Fruit fly (Drosophila melanogaster) whole organism, embryonic: Measurements from ENCODE around the gene Uev1A.
A peak's percentile ranks its signal among the peaks of the same experiment; 100 is the strongest.

Experiments used
- BEAF-32 ChIP-seq: fragments of 200-800 bp; sonication (Bioruptor generic); optimal IDR thresholded peaks from 3 replicates; lab custom pipeline; 2017; ENCODE audit warnings: missing biosample characterization, missing genetic modification characterization, mild to moderate bottlenecking, moderate library complexity, missing genetic modification reagents
- Bdp1 ChIP-seq: fragments of 200-800 bp; sonication (Bioruptor generic); optimal IDR thresholded peaks from 3 replicates; lab custom pipeline; 2016; ENCODE audit warnings: missing biosample characterization, missing genetic modification characterization
- Bteb2 ChIP-seq: fragments of 200-800 bp; sonication (Bioruptor generic); optimal IDR thresholded peaks from 2 replicates; lab custom pipeline; 2016; ENCODE audit warnings: missing biosample characterization, missing genetic modification characterization
- CG11723 ChIP-seq: fragments of 200-800 bp; sonication (Bioruptor generic); optimal IDR thresholded peaks from 2 replicates; lab custom pipeline; 2017; ENCODE audit warnings: missing biosample characterization, mild to moderate bottlenecking, missing genetic modification characterization
- CG12236 ChIP-seq: fragments of 200-800 bp; sonication (Bioruptor generic); optimal IDR thresholded peaks from 2 replicates; lab custom pipeline; 2016; ENCODE audit warnings: missing biosample characterization, missing genetic modification characterization
- CG12299 ChIP-seq: fragments of 200-800 bp; sonication (Bioruptor generic); optimal IDR thresholded peaks from 2 replicates; lab custom pipeline; 2018; ENCODE audit warnings: missing biosample characterization, mild to moderate bottlenecking, missing genetic modification characterization
- CG13424 ChIP-seq: fragments of 200-800 bp; sonication (Bioruptor generic); optimal IDR thresholded peaks from 2 replicates; lab custom pipeline; 2019; ENCODE audit warnings: missing biosample characterization, mild to moderate bottlenecking, missing genetic modification characterization, moderate library complexity
- CG14710 ChIP-seq: fragments of 200-800 bp; sonication (Bioruptor generic); optimal IDR thresholded peaks from 3 replicates; lab custom pipeline; 2019; ENCODE audit warnings: missing biosample characterization, mild to moderate bottlenecking, missing genetic modification characterization, moderate library complexity
- CG17802 ChIP-seq: fragments of 200-800 bp; sonication (Bioruptor generic); optimal IDR thresholded peaks from 2 replicates; lab custom pipeline; 2018; ENCODE audit warnings: missing biosample characterization, mild to moderate bottlenecking, missing genetic modification characterization, moderate library complexity
- CG18619 ChIP-seq: fragments of 200-800 bp; sonication (Bioruptor generic); optimal IDR thresholded peaks from 3 replicates; lab custom pipeline; 2017; ENCODE audit warnings: missing biosample characterization, mild to moderate bottlenecking, missing genetic modification characterization
- CG3065 ChIP-seq: fragments of 200-800 bp; sonication (Bioruptor generic); optimal IDR thresholded peaks from 2 replicates; lab custom pipeline; 2016; ENCODE audit warnings: missing biosample characterization, missing genetic modification characterization
- CG31441 ChIP-seq: fragments of 200-800 bp; sonication (Bioruptor generic); IDR thresholded peaks from 2 replicates; pipeline ENCODE4 v1.3.6; 2022; ENCODE audit warnings: missing biosample characterization, missing genetic modification characterization
- CG33213 ChIP-seq: fragments of 200-800 bp; sonication (Bioruptor generic); optimal IDR thresholded peaks from 3 replicates; lab custom pipeline; 2016; ENCODE audit warnings: missing biosample characterization, missing genetic modification characterization
- CG4820 ChIP-seq: fragments of 200-800 bp; sonication (Bioruptor generic); optimal IDR thresholded peaks from 3 replicates; lab custom pipeline; 2016; ENCODE audit warnings: missing biosample characterization, missing genetic modification characterization
- CG5180 ChIP-seq: fragments of 200-800 bp; sonication (Bioruptor generic); optimal IDR thresholded peaks from 3 replicates; lab custom pipeline; 2017; ENCODE audit warnings: missing biosample characterization, missing genetic modification characterization, mild to moderate bottlenecking, moderate library complexity, missing genetic modification reagents
- CG6272 ChIP-seq: fragments of 200-800 bp; sonication (Bioruptor generic); IDR thresholded peaks from 2 replicates; pipeline ENCODE4 v1.3.6; 2022; ENCODE audit warnings: missing biosample characterization, missing genetic modification characterization
- CG6654 ChIP-seq: fragments of 200-800 bp; sonication (Bioruptor generic); optimal IDR thresholded peaks from 2 replicates; lab custom pipeline; 2017; ENCODE audit warnings: missing biosample characterization, mild to moderate bottlenecking, missing genetic modification characterization
- CG8388 ChIP-seq: fragments of 200-800 bp; sonication (Bioruptor generic); optimal IDR thresholded peaks from 2 replicates; lab custom pipeline; 2019; ENCODE audit warnings: missing biosample characterization, mild to moderate bottlenecking, missing genetic modification characterization, moderate library complexity
- D ChIP-seq, 2 experiments: fragments of 200-800 bp in 1 of 2; fragments of >200 bp in 1 of 2; sonication (Bioruptor generic) in 1 of 2; optimal IDR thresholded peaks; 2 replicates in 1 of 2; 3 replicates in 1 of 2; lab custom pipeline; 2017; ENCODE audit warnings: mild to moderate bottlenecking in 1 of 2, missing biosample characterization in 1 of 2, missing genetic modification characterization in 1 of 2, missing genetic modification reagents in 1 of 2
- Dref ChIP-seq: fragments of 200-800 bp; sonication (Bioruptor generic); IDR thresholded peaks from 2 replicates; pipeline ENCODE4 v1.3.6; 2022; ENCODE audit warnings: missing biosample characterization, missing genetic modification characterization
- Hmr ChIP-seq: fragments of 200-800 bp; sonication (Bioruptor generic); optimal IDR thresholded peaks from 3 replicates; lab custom pipeline; 2017; ENCODE audit warnings: mild to moderate bottlenecking, missing biosample characterization, missing genetic modification reagents, missing genetic modification characterization
- Hr51 ChIP-seq, 2 experiments: fragments of 200-800 bp; sonication (Bioruptor generic); optimal IDR thresholded peaks; 2 replicates in 1 of 2; 3 replicates in 1 of 2; lab custom pipeline; 2016 to 2018; ENCODE audit warnings: missing biosample characterization in 2 of 2, missing genetic modification characterization in 2 of 2, mild to moderate bottlenecking in 1 of 2, moderate library complexity in 1 of 2
- NC2β ChIP-seq: fragments of 200-800 bp; sonication (Bioruptor generic); optimal IDR thresholded peaks from 2 replicates; lab custom pipeline; 2016; ENCODE audit warnings: missing biosample characterization, missing genetic modification characterization
- Oli ChIP-seq: fragments of 200-800 bp; sonication (Bioruptor generic); optimal IDR thresholded peaks from 2 replicates; lab custom pipeline; 2018; ENCODE audit warnings: missing biosample characterization, mild to moderate bottlenecking, missing genetic modification characterization, moderate library complexity
- PHDP ChIP-seq: fragments of 200-800 bp; sonication (Bioruptor generic); optimal IDR thresholded peaks from 3 replicates; lab custom pipeline; 2018; ENCODE audit warnings: missing biosample characterization, mild to moderate bottlenecking, missing genetic modification characterization, moderate library complexity
- Side ChIP-seq: fragments of 200-800 bp; sonication (Bioruptor generic); optimal IDR thresholded peaks from 2 replicates; lab custom pipeline; 2016; ENCODE audit warnings: missing biosample characterization, missing genetic modification characterization
- Xrp1 ChIP-seq: fragments of 200-800 bp; sonication (Bioruptor generic); IDR thresholded peaks from 2 replicates; pipeline ENCODE4 v1.3.6; 2022; ENCODE audit warnings: missing biosample characterization, missing genetic modification characterization
- btn ChIP-seq: fragments of 200-800 bp; sonication (Bioruptor generic); optimal IDR thresholded peaks from 2 replicates; lab custom pipeline; 2016; ENCODE audit warnings: missing biosample characterization, missing genetic modification characterization
- dimm ChIP-seq: fragments of 200-800 bp; sonication (Bioruptor generic); IDR thresholded peaks from 2 replicates; pipeline ENCODE4 v1.3.6; 2022; ENCODE audit warnings: missing biosample characterization, missing genetic modification characterization
- grau ChIP-seq: fragments of 200-800 bp; optimal IDR thresholded peaks from 3 replicates; lab custom pipeline; 2019; ENCODE audit warnings: missing biosample characterization, mild to moderate bottlenecking, missing genetic modification characterization, moderate library complexity
- jing ChIP-seq: fragments of 200-800 bp; sonication (Bioruptor generic); optimal IDR thresholded peaks from 2 replicates; lab custom pipeline; 2018; ENCODE audit warnings: missing biosample characterization, mild to moderate bottlenecking, missing genetic modification characterization
- lilli ChIP-seq: fragments of 200-800 bp; sonication (Bioruptor generic); optimal IDR thresholded peaks from 3 replicates; lab custom pipeline; 2016; ENCODE audit warnings: missing biosample characterization, missing genetic modification characterization
- lov ChIP-seq, 2 experiments: fragments of 200-800 bp in 1 of 2; fragments of >200 bp in 1 of 2; sonication (Bioruptor generic) in 1 of 2; IDR thresholded peaks in 1 of 2; optimal IDR thresholded peaks in 1 of 2; 2 replicates in 1 of 2; 3 replicates in 1 of 2; pipeline versions ENCODE4 v1.3.6 to Lab custom; 2017 to 2022; ENCODE audit warnings: missing biosample characterization in 1 of 2, missing genetic modification characterization in 1 of 2
- pan ChIP-seq, 4 experiments: fragments of >200 bp in 3 of 4; fragments of 200-800 bp in 1 of 4; sonication (Bioruptor generic) in 1 of 4; optimal IDR thresholded peaks in 3 of 4; IDR thresholded peaks in 1 of 4; 2 replicates each; pipeline versions ENCODE4 v1.3.6 to Lab custom; 2017 to 2022; ENCODE audit warnings: missing biosample characterization in 2 of 4, missing genetic modification characterization in 2 of 4, mixed read lengths in 1 of 4
- pho ChIP-seq: fragments of 200-800 bp; sonication (Bioruptor generic); optimal IDR thresholded peaks from 2 replicates; lab custom pipeline; 2016; ENCODE audit warnings: missing biosample characterization, missing genetic modification characterization
- pros ChIP-seq: fragments of 200-800 bp; sonication (Bioruptor generic); optimal IDR thresholded peaks from 3 replicates; lab custom pipeline; 2019; ENCODE audit warnings: missing biosample characterization, mild to moderate bottlenecking, missing genetic modification characterization, moderate library complexity
- pzg ChIP-seq: fragments of 200-800 bp; sonication (Bioruptor generic); optimal IDR thresholded peaks from 3 replicates; lab custom pipeline; 2018; ENCODE audit warnings: missing biosample characterization, mild to moderate bottlenecking, missing genetic modification characterization, moderate library complexity
- row ChIP-seq: fragments of 200-800 bp; sonication (Bioruptor generic); IDR thresholded peaks from 3 replicates; pipeline ENCODE4 v1.3.6; 2022; ENCODE audit warnings: missing biosample characterization, missing genetic modification characterization
- sd ChIP-seq: fragments of 200-800 bp; sonication (Bioruptor generic); optimal IDR thresholded peaks from 3 replicates; lab custom pipeline; 2018; ENCODE audit warnings: missing biosample characterization, mild to moderate bottlenecking, missing genetic modification characterization, moderate library complexity
- sens ChIP-seq: fragments of 200-800 bp; sonication (Bioruptor generic); peaks from one replicate; lab custom pipeline; 2016; ENCODE audit warnings: missing biosample characterization, missing genetic modification characterization
- so ChIP-seq: fragments of 200-800 bp; sonication (Bioruptor generic); IDR thresholded peaks from 3 replicates; pipeline ENCODE4 v1.3.6; 2022; ENCODE audit warnings: missing biosample characterization, missing genetic modification characterization
- sob ChIP-seq: fragments of 200-800 bp; sonication (Bioruptor generic); IDR thresholded peaks from 2 replicates; pipeline ENCODE4 v1.3.6; 2022; ENCODE audit warnings: missing biosample characterization, missing genetic modification characterization
- stwl ChIP-seq: fragments of 200-800 bp; sonication (Bioruptor generic); optimal IDR thresholded peaks from 3 replicates; lab custom pipeline; 2018; ENCODE audit warnings: missing biosample characterization, mild to moderate bottlenecking, missing genetic modification characterization, moderate library complexity
- tna ChIP-seq: fragments of 200-800 bp; sonication (Bioruptor generic); IDR thresholded peaks from 2 replicates; pipeline ENCODE4 v1.3.6; 2022; ENCODE audit warnings: missing biosample characterization, missing genetic modification characterization; ENCODE audit not compliant: partially characterized antibody
- ttk ChIP-seq: fragments of 200-800 bp; sonication (Bioruptor generic); IDR thresholded peaks from 2 replicates; pipeline ENCODE4 v2.1.2; 2022; ENCODE audit warnings: missing biosample characterization, missing genetic modification characterization
- unc-4 ChIP-seq: fragments of 200-800 bp; sonication (Bioruptor generic); IDR thresholded peaks from 2 replicates; pipeline ENCODE4 v1.3.6; 2022; ENCODE audit warnings: missing biosample characterization, missing genetic modification characterization; ENCODE audit not compliant: partially characterized antibody
- yki ChIP-seq: fragments of >200 bp; optimal IDR thresholded peaks from 3 replicates; lab custom pipeline; 2018
- zfh1 ChIP-seq: fragments of 200-800 bp; sonication (Bioruptor generic); IDR thresholded peaks from 3 replicates; pipeline ENCODE4 v1.3.6; 2022; ENCODE audit warnings: missing biosample characterization, missing genetic modification characterization

Gene Uev1A

DNA sequence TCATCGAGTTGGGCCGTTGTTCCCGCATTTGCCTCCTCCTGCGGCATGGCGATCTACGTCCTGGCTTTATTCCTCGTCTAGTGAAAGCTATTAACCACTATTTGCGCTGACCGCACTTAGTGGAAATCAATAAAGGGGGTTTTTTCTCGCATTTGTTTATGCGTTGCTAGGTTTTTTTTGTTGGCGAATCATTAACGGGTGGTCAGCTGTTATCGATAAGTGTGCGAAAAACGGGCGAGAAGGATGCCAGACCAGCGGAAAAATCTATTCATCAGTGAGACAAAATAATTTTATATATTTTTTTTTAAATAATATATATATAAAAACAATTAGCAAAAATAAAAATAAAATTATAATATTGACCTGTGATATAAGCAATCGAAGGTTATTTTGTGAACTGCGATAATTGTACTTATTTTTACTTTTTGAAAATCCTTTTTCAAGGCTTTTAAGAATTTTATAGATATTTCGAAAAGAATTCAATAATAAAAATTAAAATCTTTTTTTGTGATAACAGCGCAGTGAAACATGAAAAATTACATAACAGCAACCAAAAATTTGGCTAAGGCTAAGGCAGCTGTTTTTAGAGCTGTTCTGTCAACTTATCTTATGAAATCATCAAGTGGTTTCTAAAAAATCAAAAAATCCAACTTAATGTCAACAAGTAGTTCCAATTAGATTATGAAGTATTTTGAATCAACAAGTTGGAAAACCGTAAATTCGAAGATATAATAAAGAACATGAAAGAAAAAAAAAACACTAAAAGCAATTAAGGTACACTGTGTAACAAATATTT is 6.6 kb downstream of the Uev1A start, which contains the start of gene Klp64D (continued):
- TF ChIP-seq NC2β (GFP tag; lab: Kevin White, UChicago), result no peak
- TF ChIP-seq Hr51 (GFP tag; optimal IDR thresholded peaks at IDR 0.05; lab: Kevin White, UChicago), result peak in 1 of 2 experiments; percentile 41
- TF ChIP-seq pros (GFP tag; lab: Kevin White, UChicago), result no peak
- TF ChIP-seq zfh1 (GFP tag; lab: Robert Waterston, UW), result no peak
- no peak for TF ChIP-seq btn (GFP tag; lab: Kevin White, UChicago)
- TF ChIP-seq D (optimal IDR thresholded peaks at IDR 0.05; lab: Kevin White, UChicago), result no peak
- no peak for TF ChIP-seq D (GFP tag; optimal IDR thresholded peaks at IDR 0.05; lab: Kevin White, UChicago)
- no peak for TF ChIP-seq CG18619 (GFP tag; lab: Kevin White, UChicago)
- TF ChIP-seq dimm (GFP tag; lab: Robert Waterston, UW), result no peak
- no peak for TF ChIP-seq CG17802 (tag; lab: Kevin White, UChicago)
- TF ChIP-seq CG12236, result no peak
- no peak for TF ChIP-seq yki
- peak; percentile 57 for TF ChIP-seq stwl (tag; lab: Kevin White, UChicago)
- no peak for TF ChIP-seq CG6272 (GFP tag; lab: Robert Waterston, UW)
- no peak for TF ChIP-seq tna (GFP tag; lab: Robert Waterston, UW)
- no peak for TF ChIP-seq CG8388
- TF ChIP-seq sob, result 0 out of 2 replicates have a peak, but pooled peaks have one; percentile 25
- TF ChIP-seq so (GFP tag; lab: Robert Waterston, UW), result no peak
- no peak for TF ChIP-seq sd (tag; lab: Kevin White, UChicago)
- TF ChIP-seq lov (optimal IDR thresholded peaks at IDR 0.05; lab: Kevin White, UChicago), result no peak
- TF ChIP-seq lov (GFP tag; IDR thresholded peaks at IDR 0.05; lab: Robert Waterston, UW), result no peak
- TF ChIP-seq lilli, result no peak
- TF ChIP-seq ttk (GFP tag; lab: Robert Waterston, UW), result no peak
- TF ChIP-seq CG6654 (GFP tag; lab: Kevin White, UChicago), result no peak
- TF ChIP-seq CG11723 (GFP tag; lab: Kevin White, UChicago), result no peak
- TF ChIP-seq pan (optimal IDR thresholded peaks at IDR 0.05; lab: Kevin White, UChicago), result no peak
- peak in 1 of 2 experiments; percentile 6 for TF ChIP-seq pan (GFP tag; optimal IDR thresholded peaks at IDR 0.05 in 1 of 2, IDR thresholded peaks at IDR 0.05 in 1 of 2)
- TF ChIP-seq Xrp1, result peak; percentile 10; the same call in 1 of the 2 replicates
- TF ChIP-seq Dref (GFP tag; lab: Robert Waterston, UW), result peak; percentile 70
- peak; percentile 21 for TF ChIP-seq PHDP
- peak; percentile 3 for TF ChIP-seq Hmr (GFP tag; lab: Kevin White, UChicago)
- TF ChIP-seq CG13424 (tag; lab: Kevin White, UChicago), result peak; percentile 58
- no peak for TF ChIP-seq CG3065 (GFP tag; lab: Kevin White, UChicago)
- TF ChIP-seq grau (tag; lab: Kevin White, UChicago), result peak; percentile 43
- no peak for TF ChIP-seq Bdp1 (GFP tag; lab: Kevin White, UChicago)
- TF ChIP-seq Bteb2 (GFP tag; lab: Kevin White, UChicago), result no peak
- TF ChIP-seq row (GFP tag; lab: Robert Waterston, UW), result peak; percentile 64
- TF ChIP-seq CG4820, result no peak
- no peak for TF ChIP-seq pho (GFP tag; lab: Kevin White, UChicago)
- peak; percentile 14 for TF ChIP-seq BEAF-32
- no peak for TF ChIP-seq unc-4 (GFP tag; lab: Robert Waterston, UW)
- TF ChIP-seq CG14710 (tag; lab: Kevin White, UChicago), result peak; percentile 48
- no peak for TF ChIP-seq CG33213
- TF ChIP-seq CG5180 (GFP tag; lab: Kevin White, UChicago), result no peak
- no peak for TF ChIP-seq CG31441 (GFP tag; lab: Robert Waterston, UW)
- TF ChIP-seq CG12299 (tag; lab: Kevin White, UChicago), result peak; percentile 11
- no peak for TF ChIP-seq jing (GFP tag; lab: Kevin White, UChicago)
- TF ChIP-seq Oli, result no peak
- peak; percentile 40 for TF ChIP-seq pzg
- peak; percentile 22 for TF ChIP-seq sens
- TF ChIP-seq Side (GFP tag; lab: Kevin White, UChicago), result no peak
